Worm (Caenorhabditis elegans): Measurements from ENCODE around the gene Y54G11A.19.

Gene Y54G11A.19

DNA sequence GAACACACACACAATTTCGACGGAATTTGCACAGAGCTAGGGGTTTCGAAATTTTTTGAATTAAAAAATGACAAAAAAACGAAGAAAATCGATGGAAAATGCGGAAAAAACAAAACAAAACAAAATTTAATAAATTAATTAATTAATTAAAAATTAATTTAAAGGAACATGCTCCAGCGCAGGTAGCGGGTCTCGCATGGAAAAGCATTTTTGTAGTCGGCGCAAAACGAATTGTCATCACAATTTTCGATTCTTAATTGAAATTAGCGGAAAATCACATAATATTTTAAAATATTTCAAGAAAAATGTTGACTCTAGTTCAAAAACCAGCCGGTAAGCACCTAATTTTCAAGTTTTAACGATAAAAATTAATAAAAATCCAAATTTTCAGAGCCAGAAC lies 19.7 kb upstream of the Y54G11A.19 start, which contains the start of gene Y54G11A.3:
Y54G11A.3 (plus strand) TSS at position 213 of the 400 bp plus-strand sequence.
- no peak for TF ChIP-seq T22C8.4 (GFP tag; IDR thresholded peaks at IDR 0.05)
- no peak for TF ChIP-seq klf-2 (GFP tag; conservative IDR thresholded peaks at IDR 0.05)
- no peak for TF ChIP-seq ztf-23 (GFP tag; IDR thresholded peaks at IDR 0.05)
- no peak for TF ChIP-seq tab-1 (GFP tag; IDR thresholded peaks at IDR 0.05)
- TF ChIP-seq ztf-29 (GFP tag; IDR thresholded peaks at IDR 0.05), result no peak

DNA sequence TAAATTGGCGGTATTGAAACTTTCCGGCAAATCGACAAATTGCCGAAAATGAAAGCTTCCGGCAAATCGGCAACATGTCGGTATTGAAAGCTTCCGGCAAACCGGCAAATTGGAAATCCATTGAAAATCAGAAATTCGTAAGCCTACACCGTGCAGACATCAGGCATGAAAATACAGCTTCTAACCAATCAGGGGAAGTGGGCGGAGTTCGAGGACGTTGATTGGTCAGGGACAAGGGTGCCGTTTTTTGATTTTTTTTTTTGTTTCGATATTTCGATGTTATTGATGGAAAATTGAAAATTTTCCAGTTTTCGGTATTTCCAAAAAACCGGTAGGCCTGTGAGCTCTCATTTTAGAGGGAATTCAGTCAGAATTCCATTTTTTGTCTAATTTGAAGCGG lies 13.2 kb upstream of the Y54G11A.19 start:
- TF ChIP-seq ztf-23 (GFP tag; IDR thresholded peaks at IDR 0.05) (no peak), tab-1 (GFP tag; IDR thresholded peaks at IDR 0.05) (no peak), flt-1 (GFP tag; IDR thresholded peaks at IDR 0.05) (no peak), T22C8.4 (GFP tag; IDR thresholded peaks at IDR 0.05) (no peak), med-1 (GFP tag; optimal IDR thresholded peaks at IDR 0.05; ENCODE audit: insufficient read depth) (no peak), ref-1 (GFP tag; conservative IDR thresholded peaks at IDR 0.05) (no peak), cog-1 (tag; optimal IDR thresholded peaks at IDR 0.05) (no peak), klf-2 (GFP tag; conservative IDR thresholded peaks at IDR 0.05) (no peak), ztf-29 (GFP tag; IDR thresholded peaks at IDR 0.05) (no peak)

DNA sequence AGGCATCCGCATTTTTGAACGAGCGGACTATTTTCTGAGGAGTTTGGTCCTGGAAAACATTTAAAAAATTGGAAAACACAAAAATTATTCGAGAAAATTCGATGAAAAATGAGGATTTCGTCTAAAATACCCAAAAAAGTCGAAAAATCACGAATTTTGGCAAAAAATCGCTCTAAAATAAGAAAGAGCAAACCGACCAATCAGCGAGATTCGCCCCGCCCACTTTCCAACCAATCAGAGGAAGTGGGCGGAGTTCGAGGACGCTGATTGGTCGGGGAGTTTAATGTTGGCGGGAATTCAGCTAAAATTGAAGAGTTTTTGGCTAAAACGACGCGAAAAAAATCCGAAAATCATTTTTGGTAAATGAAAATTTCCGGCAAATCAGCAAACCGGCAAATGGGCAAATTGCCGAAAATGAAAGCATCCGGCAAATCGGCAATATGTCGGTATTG lies 12.5 kb upstream of the Y54G11A.19 start, which contains the start of gene Y54G11A.1:
Y54G11A.1 (minus strand) TSS at position 51 of the 452 bp plus-strand sequence.
- TF ChIP-seq flt-1 (GFP tag; IDR thresholded peaks at IDR 0.05), result no peak
- TF ChIP-seq ref-1 (GFP tag; conservative IDR thresholded peaks at IDR 0.05), result no peak
- TF ChIP-seq ztf-29 (GFP tag; IDR thresholded peaks at IDR 0.05), result no peak
- no peak for TF ChIP-seq med-1 (GFP tag; optimal IDR thresholded peaks at IDR 0.05; ENCODE audit: insufficient read depth)
- TF ChIP-seq T22C8.4 (GFP tag; IDR thresholded peaks at IDR 0.05), result no peak
- TF ChIP-seq ztf-23 (GFP tag; IDR thresholded peaks at IDR 0.05), result no peak
- TF ChIP-seq tab-1 (GFP tag; IDR thresholded peaks at IDR 0.05), result no peak
- TF ChIP-seq klf-2 (GFP tag; conservative IDR thresholded peaks at IDR 0.05), result no peak
- TF ChIP-seq cog-1 (tag; optimal IDR thresholded peaks at IDR 0.05), result no peak

DNA sequence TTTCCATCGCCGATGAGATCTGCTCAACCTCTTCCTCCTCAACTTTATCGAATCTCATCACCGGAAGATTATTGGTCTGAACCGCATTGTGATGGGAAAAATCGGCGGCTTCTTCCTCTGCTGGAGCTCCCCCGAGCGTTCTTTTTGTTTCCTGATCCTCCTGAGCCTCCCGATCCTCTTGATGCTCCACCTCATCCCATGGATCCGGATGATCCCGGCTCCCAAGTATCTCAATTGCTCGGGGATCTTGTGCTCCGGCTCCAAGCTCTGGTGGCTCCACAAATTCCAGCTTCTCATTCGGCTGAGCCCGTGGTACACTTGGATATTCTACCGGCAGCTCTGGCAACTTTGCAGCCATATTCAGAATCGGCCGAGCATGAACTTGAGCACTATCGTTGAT lies 1.3 kb upstream of the Y54G11A.19 start:
- TF ChIP-seq med-1 (GFP tag; optimal IDR thresholded peaks at IDR 0.05; ENCODE audit: insufficient read depth) (no peak), cog-1 (tag; optimal IDR thresholded peaks at IDR 0.05) (no peak), ztf-23 (GFP tag; IDR thresholded peaks at IDR 0.05) (no peak), klf-2 (GFP tag; conservative IDR thresholded peaks at IDR 0.05) (no peak), ztf-29 (GFP tag; IDR thresholded peaks at IDR 0.05) (no peak), flt-1 (GFP tag; IDR thresholded peaks at IDR 0.05) (no peak), ref-1 (GFP tag; conservative IDR thresholded peaks at IDR 0.05) (no peak), T22C8.4 (GFP tag; IDR thresholded peaks at IDR 0.05) (no peak), tab-1 (GFP tag; IDR thresholded peaks at IDR 0.05) (no peak)

DNA sequence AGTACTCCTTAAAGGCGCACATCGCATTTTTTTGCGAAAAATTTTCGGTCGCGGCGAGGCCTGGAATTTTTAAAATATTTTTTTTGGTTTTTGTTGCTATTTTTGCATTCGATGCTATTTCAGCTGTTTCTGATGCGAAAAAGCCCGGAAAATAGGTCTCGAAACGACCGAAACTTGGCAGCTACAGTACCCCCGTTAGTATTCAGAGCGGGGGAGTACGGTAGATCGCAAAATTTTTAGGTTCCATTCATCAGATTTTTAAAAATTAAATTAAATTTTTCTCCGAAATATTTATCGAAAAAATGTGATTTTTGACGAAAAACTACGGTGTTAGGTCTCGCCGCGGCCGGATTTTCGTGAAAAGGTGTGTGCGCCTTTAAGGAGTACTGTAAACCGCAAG lies 829 bp downstream of the Y54G11A.19 start:
- no peak for TF ChIP-seq ztf-29 (GFP tag; IDR thresholded peaks at IDR 0.05)
- no peak for TF ChIP-seq ref-1 (GFP tag; conservative IDR thresholded peaks at IDR 0.05)
- TF ChIP-seq ztf-23 (GFP tag; IDR thresholded peaks at IDR 0.05), result no peak
- no peak for TF ChIP-seq flt-1 (GFP tag; IDR thresholded peaks at IDR 0.05)
- TF ChIP-seq med-1 (GFP tag; optimal IDR thresholded peaks at IDR 0.05; ENCODE audit: insufficient read depth), result no peak
- no peak for TF ChIP-seq klf-2 (GFP tag; conservative IDR thresholded peaks at IDR 0.05)
- no peak for TF ChIP-seq T22C8.4 (GFP tag; IDR thresholded peaks at IDR 0.05)
- TF ChIP-seq cog-1 (tag; optimal IDR thresholded peaks at IDR 0.05), result no peak
- TF ChIP-seq tab-1 (GFP tag; IDR thresholded peaks at IDR 0.05), result no peak

DNA sequence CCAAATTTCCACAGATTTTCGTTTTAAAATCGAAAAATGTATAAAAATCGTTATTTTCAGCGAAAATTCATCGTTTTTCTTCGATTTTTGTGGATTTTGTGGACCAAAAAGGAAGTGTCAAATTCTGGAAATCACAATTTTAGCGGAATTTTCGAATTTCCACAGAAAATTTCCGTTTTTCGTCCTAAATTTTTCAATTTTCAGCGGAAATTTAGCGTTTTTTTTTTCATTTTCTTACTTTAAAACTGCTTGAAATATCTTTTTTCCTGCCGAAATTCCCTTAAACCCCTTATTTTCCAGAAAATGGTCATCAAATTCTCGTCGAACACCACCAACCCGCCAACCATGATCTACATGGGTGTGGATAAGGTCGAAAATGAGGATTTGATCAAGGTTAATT lies 4.6 kb downstream of the Y54G11A.19 start, which contains the start of gene Y54G11A.2:
Y54G11A.2 (plus strand) TSS at position 301 of the 400 bp plus-strand sequence.
- TF ChIP-seq ref-1 (GFP tag; conservative IDR thresholded peaks at IDR 0.05) (no peak), med-1 (GFP tag; optimal IDR thresholded peaks at IDR 0.05; ENCODE audit: insufficient read depth) (no peak), klf-2 (GFP tag; conservative IDR thresholded peaks at IDR 0.05) (no peak), T22C8.4 (GFP tag; IDR thresholded peaks at IDR 0.05) (no peak)

DNA sequence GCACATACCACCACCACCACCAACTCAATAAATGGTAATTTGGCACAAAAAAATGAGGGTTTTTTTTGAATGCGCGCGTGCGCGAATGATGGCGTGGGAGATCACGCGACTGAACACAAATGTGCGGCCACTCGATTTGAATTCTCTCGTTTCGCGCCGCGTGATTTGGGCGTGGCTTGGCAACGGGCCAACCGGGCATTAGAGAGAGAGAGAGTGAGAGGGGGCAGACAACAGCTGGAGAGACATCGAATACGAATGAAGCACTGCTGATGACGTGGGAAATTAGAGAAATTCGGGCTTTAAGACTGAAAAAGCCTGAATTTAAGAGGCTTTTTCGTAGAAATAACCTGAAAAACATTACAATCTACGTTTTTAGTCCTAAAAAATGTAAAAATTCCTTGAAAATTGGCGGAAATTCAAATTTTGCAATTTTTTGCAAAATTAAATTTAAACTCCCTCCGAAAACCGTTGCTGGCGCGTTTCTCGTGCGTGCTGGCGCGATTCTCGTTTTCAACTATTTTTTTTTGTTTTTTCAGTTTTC lies 5.2 kb downstream of the Y54G11A.19 start:
- peak; percentile 83 for TF ChIP-seq flt-1 (GFP tag; IDR thresholded peaks at IDR 0.05)
- TF ChIP-seq ref-1 (GFP tag; conservative IDR thresholded peaks at IDR 0.05), result 0 out of 2 replicates have a peak, but pooled peaks have one; percentile 51
- no peak; the same call in 1 of the 2 replicates for TF ChIP-seq ztf-29 (GFP tag; IDR thresholded peaks at IDR 0.05)
- TF ChIP-seq cog-1 (tag; optimal IDR thresholded peaks at IDR 0.05), result peak; percentile 66
- TF ChIP-seq klf-2 (GFP tag; conservative IDR thresholded peaks at IDR 0.05), result 0 out of 2 replicates have a peak, but pooled peaks have one; percentile 31
- no peak for TF ChIP-seq tab-1 (GFP tag; IDR thresholded peaks at IDR 0.05)
- TF ChIP-seq T22C8.4 (GFP tag; IDR thresholded peaks at IDR 0.05), result no peak
- TF ChIP-seq med-1 (GFP tag; optimal IDR thresholded peaks at IDR 0.05; ENCODE audit: insufficient read depth), result no peak
- TF ChIP-seq ztf-23 (GFP tag; IDR thresholded peaks at IDR 0.05), result peak; percentile 66

DNA sequence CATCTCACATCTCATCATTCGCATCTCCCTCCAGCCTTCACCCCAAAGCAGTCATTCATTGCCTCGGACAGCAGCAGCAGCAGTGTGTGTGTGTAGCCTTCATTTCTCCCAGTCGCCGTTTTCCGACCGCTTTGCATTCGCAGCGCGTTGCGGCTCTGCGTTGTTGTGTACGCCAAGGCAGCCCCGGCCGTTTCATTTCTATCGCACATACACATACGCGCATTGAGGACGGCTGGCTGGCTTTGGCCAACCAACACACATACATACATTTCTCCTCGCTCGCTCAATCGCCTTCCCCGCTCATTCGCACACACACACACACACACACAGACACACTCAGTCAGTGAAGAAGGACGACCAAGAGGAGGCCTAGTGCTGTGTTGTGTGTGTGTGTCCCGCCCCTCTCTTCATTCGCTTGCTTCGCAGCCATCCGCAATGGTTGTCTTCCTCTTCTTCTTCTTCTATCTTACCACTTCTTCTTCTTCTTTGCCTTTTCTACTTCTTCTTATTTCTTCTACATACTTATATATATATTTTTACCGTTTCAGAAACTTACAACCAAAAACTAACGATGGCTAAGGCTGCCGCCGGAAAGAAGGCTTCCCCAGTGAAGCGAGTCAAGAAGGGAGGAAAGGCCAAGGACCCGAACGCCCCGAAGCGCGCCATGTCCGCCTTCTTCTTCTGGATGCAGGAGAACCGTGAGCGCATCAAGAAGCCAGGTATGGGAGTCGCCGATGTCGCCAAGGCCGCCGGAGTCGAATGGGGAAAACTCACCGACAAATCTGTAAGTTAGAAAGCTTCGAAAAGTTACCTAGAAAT lies 6.3 kb downstream of the Y54G11A.19 start, which contains the start of gene hmg-1.1:
hmg-1.1 (plus strand) TSS at position 549 of the 819 bp plus-strand sequence.
- TF ChIP-seq tab-1 (GFP tag; IDR thresholded peaks at IDR 0.05) (no peak), flt-1 (GFP tag; IDR thresholded peaks at IDR 0.05) (peak; percentile 80; the same call in 1 of the 2 replicates), ztf-23 (GFP tag; IDR thresholded peaks at IDR 0.05) (peak; percentile 82), med-1 (GFP tag; optimal IDR thresholded peaks at IDR 0.05; ENCODE audit: insufficient read depth) (no peak), klf-2 (GFP tag; conservative IDR thresholded peaks at IDR 0.05) (no peak), ztf-29 (GFP tag; IDR thresholded peaks at IDR 0.05) (peak; percentile 41; the same call in 1 of the 2 replicates), cog-1 (tag; optimal IDR thresholded peaks at IDR 0.05) (peak; percentile 72)

DNA sequence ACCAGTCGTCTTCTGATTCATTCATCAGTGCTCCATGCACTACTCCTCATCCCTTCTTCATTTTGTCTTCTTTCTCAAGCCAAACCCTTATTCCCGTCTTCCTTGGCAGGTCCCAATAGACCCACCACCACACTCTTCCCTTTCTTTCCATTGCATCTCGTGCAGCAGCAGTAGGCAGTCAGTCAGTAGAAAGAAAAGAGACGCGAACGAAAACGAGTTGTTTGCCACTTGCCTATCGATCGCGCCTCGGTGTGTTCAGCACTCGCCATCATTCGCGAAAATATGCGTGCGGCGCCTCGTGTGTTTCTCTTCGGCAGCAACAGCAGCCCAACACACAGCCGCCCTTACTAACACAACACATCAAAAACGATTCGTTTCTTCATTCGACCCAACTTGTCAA lies 7.2 kb downstream of the Y54G11A.19 start:
- TF ChIP-seq tab-1 (GFP tag; IDR thresholded peaks at IDR 0.05) (no peak), ref-1 (GFP tag; conservative IDR thresholded peaks at IDR 0.05) (no peak), med-1 (GFP tag; optimal IDR thresholded peaks at IDR 0.05; ENCODE audit: insufficient read depth) (peak; percentile 13), flt-1 (GFP tag; IDR thresholded peaks at IDR 0.05) (peak; percentile 71; the same call in 1 of the 2 replicates), klf-2 (GFP tag; conservative IDR thresholded peaks at IDR 0.05) (no peak), ztf-29 (GFP tag; IDR thresholded peaks at IDR 0.05) (0 out of 2 replicates have a peak, but pooled peaks have one; percentile 5), T22C8.4 (GFP tag; IDR thresholded peaks at IDR 0.05) (peak; percentile 61; the same call in 1 of the 2 replicates), ztf-23 (GFP tag; IDR thresholded peaks at IDR 0.05) (peak; percentile 57; the same call in 1 of the 2 replicates), cog-1 (tag; optimal IDR thresholded peaks at IDR 0.05) (no peak)
